Worm (Caenorhabditis elegans) whole organism, L2 larva: ENCODE results near the gene R02F11.2.
A peak's percentile ranks its signal among the peaks of the same experiment; 100 is the strongest.

Experiments
- C34F6.9 ChIP-seq: fragments of 150-350 bp; optimal IDR thresholded peaks from 2 replicates; lab custom pipeline; 2014; ENCODE audit warnings: missing biosample characterization, missing genetic modification characterization
- F13H6.1 ChIP-seq: sonication (generic microtip); optimal IDR thresholded peaks from 2 replicates; lab custom pipeline; 2016; ENCODE audit warnings: missing genetic modification characterization, missing compliant biosample characterization
- R02D3.7 ChIP-seq: fragments of 150-350 bp; optimal IDR thresholded peaks from 2 replicates; lab custom pipeline; 2014; ENCODE audit warnings: missing biosample characterization, missing genetic modification characterization
- Y55F3AM.14 ChIP-seq: fragments of 200-800 bp; sonication (Bioruptor generic); optimal IDR thresholded peaks from 2 replicates; lab custom pipeline; 2018; ENCODE audit warnings: mild to moderate bottlenecking, missing genetic modification characterization, missing compliant biosample characterization
- ZK546.5 ChIP-seq: sonication (generic microtip); optimal IDR thresholded peaks from 2 replicates; lab custom pipeline; 2017; ENCODE audit warnings: missing biosample characterization, missing genetic modification characterization
- alr-1 ChIP-seq: fragments of 150-350 bp; optimal IDR thresholded peaks from 2 replicates; lab custom pipeline; 2014; ENCODE audit warnings: missing biosample characterization, missing genetic modification characterization
- aly-2 ChIP-seq: fragments of 150-350 bp; optimal IDR thresholded peaks from 2 replicates; lab custom pipeline; 2014; ENCODE audit warnings: missing biosample characterization, missing genetic modification characterization
- blmp-1 ChIP-seq: sonication (generic microtip); optimal IDR thresholded peaks from 2 replicates; lab custom pipeline; 2017; ENCODE audit warnings: missing genetic modification characterization, mild to moderate bottlenecking, missing compliant biosample characterization, antibody characterized with exemption, moderate library complexity; ENCODE audit not compliant: insufficient read depth
- ceh-16 ChIP-seq: fragments of 150-350 bp; optimal IDR thresholded peaks from 2 replicates; lab custom pipeline; 2014; ENCODE audit warnings: missing biosample characterization, missing genetic modification characterization
- crh-2 ChIP-seq: sonication (generic microtip); optimal IDR thresholded peaks from 2 replicates; lab custom pipeline; 2017; ENCODE audit warnings: missing biosample characterization, missing genetic modification characterization
- dmd-4 ChIP-seq: sonication (generic microtip); optimal IDR thresholded peaks from 2 replicates; lab custom pipeline; 2017; ENCODE audit warnings: missing biosample characterization, missing genetic modification characterization
- egl-27 ChIP-seq: sonication (generic microtip); optimal IDR thresholded peaks from 3 replicates; lab custom pipeline; 2017; ENCODE audit warnings: missing biosample characterization, missing genetic modification reagents, missing genetic modification characterization
- elt-1 ChIP-seq: fragments of 150-350 bp; optimal IDR thresholded peaks from 2 replicates; lab custom pipeline; 2014; ENCODE audit warnings: missing biosample characterization, missing genetic modification characterization
- elt-3 ChIP-seq: sonication (generic microtip); optimal IDR thresholded peaks from 2 replicates; lab custom pipeline; 2017; ENCODE audit warnings: missing biosample characterization, missing genetic modification characterization
- fos-1 ChIP-seq: fragments of 150-350 bp; optimal IDR thresholded peaks from 2 replicates; lab custom pipeline; 2014; ENCODE audit warnings: missing biosample characterization, missing genetic modification characterization
- gmeb-1 ChIP-seq: fragments of 150-350 bp; optimal IDR thresholded peaks from 2 replicates; lab custom pipeline; 2014; ENCODE audit warnings: missing biosample characterization, missing genetic modification characterization
- lin-11 ChIP-seq: fragments of 150-350 bp; sonication (generic microtip); optimal IDR thresholded peaks from 2 replicates; lab custom pipeline; 2014; ENCODE audit warnings: missing biosample characterization, missing genetic modification characterization, inconsistent platforms, mixed read lengths
- lin-13 ChIP-seq: fragments of 150-350 bp; optimal IDR thresholded peaks from 2 replicates; lab custom pipeline; 2014; ENCODE audit warnings: missing biosample characterization, missing genetic modification reagents, missing genetic modification characterization
- lin-39 ChIP-seq: fragments of 150-350 bp; optimal IDR thresholded peaks from 2 replicates; lab custom pipeline; 2014; ENCODE audit warnings: missing biosample characterization, missing genetic modification reagents, missing genetic modification characterization
- lsy-2 ChIP-seq, 2 experiments: fragments of 150-350 bp in 1 of 2; sonication (generic microtip) in 1 of 2; optimal IDR thresholded peaks; 2 replicates each; lab custom pipeline; 2014 to 2017; ENCODE audit warnings: missing biosample characterization in 2 of 2, missing genetic modification characterization in 2 of 2
- mab-5 ChIP-seq: fragments of 150-350 bp; optimal IDR thresholded peaks from 2 replicates; lab custom pipeline; 2014; ENCODE audit warnings: missing biosample characterization, missing genetic modification characterization
- mbf-1 ChIP-seq: sonication (generic microtip); optimal IDR thresholded peaks from 2 replicates; lab custom pipeline; 2017; ENCODE audit warnings: missing biosample characterization, missing genetic modification characterization
- nhr-10 ChIP-seq: sonication (generic microtip); optimal IDR thresholded peaks from 2 replicates; lab custom pipeline; 2017; ENCODE audit warnings: missing biosample characterization, missing genetic modification characterization
- nhr-11 ChIP-seq: fragments of 150-350 bp; optimal IDR thresholded peaks from 2 replicates; lab custom pipeline; 2014; ENCODE audit warnings: missing biosample characterization, missing genetic modification characterization
- nhr-12 ChIP-seq: fragments of 150-350 bp; optimal IDR thresholded peaks from 2 replicates; lab custom pipeline; 2014; ENCODE audit warnings: missing biosample characterization, missing genetic modification characterization
- nhr-129 ChIP-seq: fragments of 150-350 bp; optimal IDR thresholded peaks from 2 replicates; lab custom pipeline; 2014; ENCODE audit warnings: missing biosample characterization, missing genetic modification characterization
- nhr-21 ChIP-seq: fragments of 150-350 bp; optimal IDR thresholded peaks from 2 replicates; lab custom pipeline; 2014; ENCODE audit warnings: missing biosample characterization, missing genetic modification characterization
- nhr-23 ChIP-seq: fragments of 150-350 bp; optimal IDR thresholded peaks from 2 replicates; lab custom pipeline; 2014; ENCODE audit warnings: missing biosample characterization, missing genetic modification reagents, missing genetic modification characterization
- nhr-237 ChIP-seq: fragments of 150-350 bp; optimal IDR thresholded peaks from 2 replicates; lab custom pipeline; 2014; ENCODE audit warnings: missing biosample characterization, missing genetic modification characterization
- nhr-25 ChIP-seq: fragments of 150-350 bp; sonication (generic microtip); optimal IDR thresholded peaks from 3 replicates; lab custom pipeline; 2014; ENCODE audit warnings: missing biosample characterization, missing genetic modification characterization
- nhr-6 ChIP-seq: fragments of 150-350 bp; optimal IDR thresholded peaks from 2 replicates; lab custom pipeline; 2014; ENCODE audit warnings: missing biosample characterization, missing genetic modification characterization
- nhr-77 ChIP-seq: fragments of 150-350 bp; optimal IDR thresholded peaks from 2 replicates; lab custom pipeline; 2014; ENCODE audit warnings: missing biosample characterization, missing genetic modification characterization
- peb-1 ChIP-seq: fragments of 150-350 bp; optimal IDR thresholded peaks from 2 replicates; lab custom pipeline; 2014; ENCODE audit warnings: missing biosample characterization, missing genetic modification characterization
- sem-4 ChIP-seq: fragments of 150-350 bp; optimal IDR thresholded peaks from 2 replicates; lab custom pipeline; 2014; ENCODE audit warnings: missing biosample characterization, missing genetic modification reagents, missing genetic modification characterization
- sma-3 ChIP-seq: sonication (generic microtip); optimal IDR thresholded peaks from 2 replicates; lab custom pipeline; 2016; ENCODE audit warnings: missing genetic modification reagents, missing genetic modification characterization, missing compliant biosample characterization
- sma-9 ChIP-seq, 2 experiments: fragments of 150-350 bp in 1 of 2; sonication (generic microtip) in 1 of 2; optimal IDR thresholded peaks; 2 replicates each; lab custom pipeline; 2014 to 2016; ENCODE audit warnings: missing genetic modification characterization in 2 of 2, mild to moderate bottlenecking in 1 of 2, missing biosample characterization in 1 of 2, missing compliant biosample characterization in 1 of 2, missing genetic modification reagents in 1 of 2, moderate library complexity in 1 of 2
- snpc-4 ChIP-seq: fragments of 150-350 bp; optimal IDR thresholded peaks from 2 replicates; lab custom pipeline; 2014; ENCODE audit warnings: missing biosample characterization, missing genetic modification characterization
- unc-39 ChIP-seq: fragments of 150-350 bp; optimal IDR thresholded peaks from 2 replicates; lab custom pipeline; 2014; ENCODE audit warnings: missing biosample characterization, missing genetic modification characterization
- unc-55 ChIP-seq: fragments of 150-350 bp; sonication (generic microtip); optimal IDR thresholded peaks from 3 replicates; lab custom pipeline; 2014; ENCODE audit warnings: missing biosample characterization, missing genetic modification reagents, missing genetic modification characterization
- ztf-1 ChIP-seq: fragments of 200-800 bp; sonication (Bioruptor generic); conservative IDR thresholded peaks from 2 replicates; pipeline ENCODE4 v1.3.6; 2022; ENCODE audit warnings: missing genetic modification characterization, missing compliant biosample characterization
- ztf-11 ChIP-seq: sonication (generic microtip); optimal IDR thresholded peaks from 2 replicates; lab custom pipeline; 2017; ENCODE audit warnings: missing biosample characterization, missing genetic modification characterization
- ztf-4 ChIP-seq: fragments of 150-350 bp; optimal IDR thresholded peaks from 2 replicates; lab custom pipeline; 2014; ENCODE audit warnings: missing biosample characterization, missing genetic modification characterization

R02F11.2 gene

DNA sequence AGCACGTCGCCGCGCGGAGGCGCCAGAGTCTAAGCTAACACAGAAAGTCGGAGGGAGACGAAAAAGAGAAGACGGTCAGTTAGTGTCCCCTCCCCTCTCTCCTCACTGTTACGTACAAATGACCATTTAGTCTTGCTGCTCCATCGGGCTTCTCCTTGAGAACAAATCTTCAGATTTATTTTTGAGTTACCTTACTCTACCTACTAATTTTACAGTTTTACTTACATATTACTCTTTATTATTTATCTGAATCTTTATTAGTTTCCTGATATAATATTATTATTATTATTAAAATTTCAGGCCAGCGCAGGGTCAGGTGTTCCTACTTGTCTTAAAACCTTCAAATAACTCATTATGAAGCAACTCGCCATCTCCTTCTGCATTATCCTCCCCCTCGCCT is 6.4 kb downstream of the R02F11.2 start, which contains the start of gene R02F11.1:
Gene R02F11.1 (plus strand): TSS at position 301 of the 400 bp plus-strand sequence.
- TF ChIP-seq elt-3 (tag; lab: Kevin White, UChicago) (no peak), lin-11 (tag; lab: Kevin White, UChicago) (no peak), unc-55 (GFP tag; lab: Kevin White, UChicago) (no peak), snpc-4 (tag; lab: Kevin White, UChicago) (no peak), nhr-77 (tag; lab: Kevin White, UChicago) (no peak), gmeb-1 (tag; lab: Kevin White, UChicago) (no peak)

DNA sequence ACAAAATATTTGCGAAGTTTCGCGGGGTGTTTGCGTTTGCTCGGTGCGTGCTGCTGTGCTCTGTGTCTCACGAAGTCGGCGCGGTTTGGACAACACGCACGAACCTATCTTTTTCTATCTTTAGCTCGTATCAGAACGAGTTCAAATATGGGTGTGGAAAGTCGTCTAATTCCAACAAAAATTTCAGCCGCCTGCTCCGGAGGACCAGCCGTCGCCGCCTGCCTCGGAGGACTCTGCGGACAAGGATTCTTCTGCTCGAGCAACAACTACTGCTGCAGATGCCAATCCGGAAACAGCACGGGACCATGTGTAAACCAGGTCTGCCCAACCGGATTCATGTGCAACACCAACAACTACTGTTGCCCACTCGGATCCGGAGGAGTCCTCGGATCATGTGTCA is 7.5 kb downstream of the R02F11.2 start:
- TF ChIP-seq elt-3 (tag; lab: Kevin White, UChicago), result no peak
- TF ChIP-seq alr-1 (tag; lab: Kevin White, UChicago), result no peak
- no peak for TF ChIP-seq dmd-4 (tag; lab: Kevin White, UChicago)
- no peak for TF ChIP-seq nhr-237
- TF ChIP-seq crh-2 (tag; lab: Kevin White, UChicago), result no peak
- no peak for TF ChIP-seq Y55F3AM.14 (GFP tag; lab: Kevin White, UChicago)
- TF ChIP-seq nhr-6, result no peak
- no peak for TF ChIP-seq nhr-11 (tag; lab: Kevin White, UChicago)
- no peak for TF ChIP-seq ceh-16
- TF ChIP-seq unc-39 (tag; lab: Kevin White, UChicago), result no peak
- no peak for TF ChIP-seq F13H6.1
- TF ChIP-seq ztf-11 (tag; lab: Kevin White, UChicago), result no peak
- TF ChIP-seq lsy-2 (tag; optimal IDR thresholded peaks at IDR 0.05; lab: Kevin White, UChicago), result no peak
- TF ChIP-seq fos-1, result no peak
- no peak for TF ChIP-seq unc-55 (GFP tag; lab: Kevin White, UChicago)
- TF ChIP-seq aly-2 (tag; lab: Kevin White, UChicago), result no peak
- no peak for TF ChIP-seq peb-1
- TF ChIP-seq elt-1 (tag; lab: Kevin White, UChicago), result no peak
- no peak for TF ChIP-seq nhr-21
- no peak for TF ChIP-seq sma-9 (GFP tag; optimal IDR thresholded peaks at IDR 0.05; lab: Kevin White, UChicago)
- TF ChIP-seq sma-9 (tag; optimal IDR thresholded peaks at IDR 0.05; lab: Kevin White, UChicago), result no peak

DNA sequence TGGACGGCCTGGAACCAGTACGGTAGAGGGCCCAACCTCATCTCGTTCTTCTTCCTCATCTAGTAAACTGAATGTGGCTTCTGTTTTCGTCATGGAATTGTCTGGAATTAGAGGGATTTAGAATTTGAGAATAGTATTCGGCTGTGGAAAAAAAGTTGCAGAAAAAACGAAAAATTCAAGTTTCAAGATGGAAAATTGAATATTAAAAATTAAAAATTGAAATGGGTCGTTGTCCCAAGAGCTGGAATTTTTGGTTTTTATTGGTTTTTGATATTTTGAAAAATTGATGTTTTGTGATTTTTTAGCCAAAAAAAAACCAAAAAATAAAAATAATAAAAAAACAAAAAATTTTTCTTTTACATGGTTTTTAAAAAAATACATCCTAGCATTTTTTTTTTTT is 11.4 kb downstream of the R02F11.2 start, which contains the start of gene R02F11.3:
Gene R02F11.3 (minus strand): TSS at position 101 of the 400 bp plus-strand sequence.
- TF ChIP-seq aly-2 (tag; lab: Kevin White, UChicago) (no peak), C34F6.9 (tag; lab: Kevin White, UChicago) (no peak), ZK546.5 (tag; lab: Kevin White, UChicago) (no peak), nhr-6 (no peak), crh-2 (tag; lab: Kevin White, UChicago) (no peak), egl-27 (tag; lab: Kevin White, UChicago) (no peak), nhr-12 (tag; lab: Kevin White, UChicago) (no peak), elt-3 (tag; lab: Kevin White, UChicago) (no peak), peb-1 (no peak), dmd-4 (tag; lab: Kevin White, UChicago) (no peak), sem-4 (tag; lab: Kevin White, UChicago) (no peak), lin-13 (GFP tag; lab: Kevin White, UChicago) (no peak), nhr-25 (tag; lab: Kevin White, UChicago) (no peak), nhr-10 (tag; lab: Kevin White, UChicago) (no peak), nhr-77 (tag; lab: Kevin White, UChicago) (no peak)

DNA sequence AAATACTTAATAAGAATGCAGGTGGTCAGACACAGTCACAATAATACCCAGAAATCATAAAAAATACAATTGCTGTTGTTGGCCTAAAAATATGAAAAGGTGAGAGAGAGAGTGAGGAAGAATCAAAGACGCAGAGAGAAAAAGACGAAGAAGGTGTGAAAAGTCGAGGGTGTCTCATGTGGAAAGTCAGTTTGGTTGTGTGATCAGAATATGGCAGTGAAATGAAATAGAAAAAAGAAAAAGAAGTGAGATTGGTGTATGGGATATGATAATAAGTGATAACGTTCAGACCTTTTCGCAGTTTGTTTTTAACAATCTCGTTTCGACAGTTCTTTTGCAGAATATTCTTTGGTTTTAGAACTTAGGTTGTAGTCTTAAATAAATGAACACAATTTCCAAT is 12.5 kb downstream of the R02F11.2 start:
- peak; percentile 1 for TF ChIP-seq blmp-1 (tag; lab: Kevin White, UChicago)
- peak; percentile 22 for TF ChIP-seq ztf-4 (tag; lab: Kevin White, UChicago)
- TF ChIP-seq nhr-11 (tag; lab: Kevin White, UChicago), result no peak

DNA sequence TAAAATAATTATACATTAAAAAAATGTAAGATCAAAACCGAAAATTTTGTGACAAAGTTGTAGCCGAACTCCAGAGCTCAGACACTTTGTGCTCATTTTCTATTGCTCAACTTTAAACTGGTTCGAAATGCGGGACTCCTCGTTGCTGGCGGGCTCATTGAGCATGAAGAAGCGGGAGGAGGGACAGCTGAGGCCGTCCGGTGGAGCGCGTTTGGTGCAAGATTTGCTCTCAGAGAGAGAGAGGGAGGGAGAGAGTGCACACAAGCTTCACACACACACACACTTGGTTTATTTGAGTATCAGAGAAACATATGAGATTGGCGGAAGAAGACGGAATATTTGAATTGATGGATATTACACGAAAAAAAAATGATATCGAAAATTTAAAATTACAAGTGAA is 16.3 kb downstream of the R02F11.2 start:
- peak; percentile 67 for TF ChIP-seq nhr-129 (tag; lab: Kevin White, UChicago)
- TF ChIP-seq nhr-6, result no peak
- no peak for TF ChIP-seq dmd-4 (tag; lab: Kevin White, UChicago)
- peak; percentile 49 for TF ChIP-seq F13H6.1
- no peak for TF ChIP-seq alr-1 (tag; lab: Kevin White, UChicago)
- no peak for TF ChIP-seq nhr-23
- TF ChIP-seq nhr-237, result no peak
- TF ChIP-seq nhr-12 (tag; lab: Kevin White, UChicago), result no peak
- TF ChIP-seq lin-39 (tag; lab: Kevin White, UChicago), result no peak
- no peak for TF ChIP-seq ceh-16
- no peak for TF ChIP-seq nhr-77 (tag; lab: Kevin White, UChicago)
- no peak for TF ChIP-seq ztf-4 (tag; lab: Kevin White, UChicago)
- no peak for TF ChIP-seq unc-39 (tag; lab: Kevin White, UChicago)
- no peak for TF ChIP-seq sma-3 (GFP tag; lab: Kevin White, UChicago)
- peak; percentile 81 for TF ChIP-seq unc-55 (GFP tag; lab: Kevin White, UChicago)
- TF ChIP-seq C34F6.9 (tag; lab: Kevin White, UChicago), result peak; percentile 76
- TF ChIP-seq fos-1, result no peak
- no peak for TF ChIP-seq ztf-1 (GFP tag; lab: Robert Waterston, UW)
- peak; percentile 8 for TF ChIP-seq crh-2 (tag; lab: Kevin White, UChicago)
- TF ChIP-seq lsy-2 (tag; optimal IDR thresholded peaks at IDR 0.05; lab: Kevin White, UChicago), result peak in 1 of 2 experiments; percentile 55
- TF ChIP-seq mbf-1 (tag; lab: Kevin White, UChicago), result no peak
- TF ChIP-seq R02D3.7 (tag; lab: Kevin White, UChicago), result no peak
- no peak for TF ChIP-seq mab-5 (tag; lab: Kevin White, UChicago)
- TF ChIP-seq nhr-10 (tag; lab: Kevin White, UChicago), result no peak
- no peak for TF ChIP-seq ZK546.5 (tag; lab: Kevin White, UChicago)
